Fruit fly (Drosophila melanogaster): ENCODE data around the gene B-H2.

Gene B-H2

dm6 chrX:17296283-17297069, 17.9 kb upstream of the B-H2 start:
- no peak for TF ChIP-seq CG17801 (GFP tag; optimal IDR thresholded peaks at IDR 0.05; ENCODE audit: partially characterized antibody)

dm6 chrX:17297070-17297689, 17.2 kb upstream of the B-H2 start:
- TF ChIP-seq CG17801 (GFP tag; optimal IDR thresholded peaks at IDR 0.05; ENCODE audit: partially characterized antibody) = peak; percentile 68

- TF ChIP-seq CG17801 (GFP tag; optimal IDR thresholded peaks at IDR 0.05; ENCODE audit: partially characterized antibody) = no peak
Measured at dm6 chrX:17297924-17298591, 16.3 kb upstream of the B-H2 start.

dm6 chrX:17298900-17299836, 15.2 kb upstream of the B-H2 start:
- TF ChIP-seq CG17801 (GFP tag; optimal IDR thresholded peaks at IDR 0.05; ENCODE audit: partially characterized antibody) = peak; percentile 82

dm6 chrX:17300609-17301208, 13.7 kb upstream of the B-H2 start:
- TF ChIP-seq CG17801 (GFP tag; optimal IDR thresholded peaks at IDR 0.05; ENCODE audit: partially characterized antibody) = peak; percentile 65

dm6 chrX:17301705-17302104, 12.7 kb upstream of the B-H2 start, which contains the start of gene Fim:
Fim (minus strand) TSS chrX:17301929.
- TF ChIP-seq CG17801 (GFP tag; optimal IDR thresholded peaks at IDR 0.05; ENCODE audit: partially characterized antibody) = peak; percentile 26

- peak; percentile 31 for TF ChIP-seq CG17801 (GFP tag; optimal IDR thresholded peaks at IDR 0.05; ENCODE audit: partially characterized antibody)
Measured at dm6 chrX:17302202-17303061, 11.9 kb upstream of the B-H2 start.

- no peak for TF ChIP-seq CG17801 (GFP tag; optimal IDR thresholded peaks at IDR 0.05; ENCODE audit: partially characterized antibody)
Measured at dm6 chrX:17305544-17305943, 8.8 kb upstream of the B-H2 start.

dm6 chrX:17308211-17308610, 6.2 kb upstream of the B-H2 start:
- TF ChIP-seq CG17801 (GFP tag; optimal IDR thresholded peaks at IDR 0.05; ENCODE audit: partially characterized antibody) = no peak

dm6 chrX:17313346-17313745, 1.0 kb upstream of the B-H2 start:
- no peak for TF ChIP-seq CG17801 (GFP tag; optimal IDR thresholded peaks at IDR 0.05; ENCODE audit: partially characterized antibody)

- no peak for TF ChIP-seq CG17801 (GFP tag; optimal IDR thresholded peaks at IDR 0.05; ENCODE audit: partially characterized antibody)
Measured at dm6 chrX:17315566-17315965, 1.2 kb downstream of the B-H2 start.

- no peak for TF ChIP-seq CG17801 (GFP tag; optimal IDR thresholded peaks at IDR 0.05; ENCODE audit: partially characterized antibody)
Measured at dm6 chrX:17316723-17317262, 2.4 kb downstream of the B-H2 start.

- no peak for TF ChIP-seq CG17801 (GFP tag; optimal IDR thresholded peaks at IDR 0.05; ENCODE audit: partially characterized antibody)
Measured at dm6 chrX:17322852-17323251, 8.5 kb downstream of the B-H2 start.

All from ovary, adult (tissue).